Worm (Caenorhabditis elegans) whole organism, young adult: ENCODE measurements around the gene msp-40.

Source experiments
- D2030.7 ChIP-seq: fragments of 200-800 bp; sonication (Bioruptor generic); IDR thresholded peaks from 2 replicates; pipeline ENCODE4 v1.3.6; 2022; ENCODE audit warnings: missing genetic modification reagents, missing genetic modification characterization, missing compliant biosample characterization
- dpff-1 ChIP-seq: sonication (generic microtip); optimal IDR thresholded peaks from 2 replicates; lab custom pipeline; 2017; ENCODE audit warnings: mild to moderate bottlenecking, missing genetic modification characterization, missing compliant biosample characterization
- mes-4 ChIP-seq: sonication (generic microtip); optimal IDR thresholded peaks from 2 replicates; lab custom pipeline; 2016; ENCODE audit warnings: missing genotype, missing genetic modification characterization, missing compliant biosample characterization
- nfya-1 ChIP-seq: sonication (generic microtip); optimal IDR thresholded peaks from 2 replicates; lab custom pipeline; 2017; ENCODE audit warnings: antibody characterized with exemption, missing compliant biosample characterization, missing genetic modification characterization, borderline replicate concordance; ENCODE audit not compliant: insufficient read depth
- pbrm-1 ChIP-seq: fragments of 200-800 bp; sonication (Bioruptor generic); IDR thresholded peaks from 2 replicates; pipeline ENCODE4 v1.3.6; 2022; ENCODE audit warnings: missing genetic modification reagents, missing genetic modification characterization, missing compliant biosample characterization
- pha-4 ChIP-seq: fragments of 150-350 bp; sonication (generic microtip); optimal IDR thresholded peaks from 2 replicates; lab custom pipeline; 2014; ENCODE audit warnings: missing biosample characterization, missing genetic modification reagents, missing genetic modification characterization
- snpc-4 ChIP-seq, 5 experiments: fragments of 150-350 bp in 1 of 5; sonication (generic microtip) in 4 of 5; optimal IDR thresholded peaks; 2 replicates each; lab custom pipeline; 2014 to 2018; ENCODE audit warnings: missing genetic modification characterization in 5 of 5, missing biosample characterization in 3 of 5, antibody characterized with exemption in 2 of 5, mild to moderate bottlenecking in 2 of 5, missing compliant biosample characterization in 2 of 5, missing genotype in 2 of 5, moderate library complexity in 2 of 5, missing genetic modification reagents in 1 of 5

- TF ChIP-seq snpc-4 (GFP tag; optimal IDR thresholded peaks at IDR 0.05; lab: Kevin White, UChicago), result no peak
- no peak for TF ChIP-seq snpc-4 (tag; optimal IDR thresholded peaks at IDR 0.05; lab: Kevin White, UChicago)
- no peak for TF ChIP-seq D2030.7 (GFP tag; lab: Robert Waterston, UW)
- no peak for TF ChIP-seq pbrm-1 (GFP tag; lab: Robert Waterston, UW)
- no peak for TF ChIP-seq dpff-1 (tag; lab: Kevin White, UChicago)
- no peak for TF ChIP-seq pha-4 (tag; lab: Kevin White, UChicago)
- TF ChIP-seq nfya-1 (tag; lab: Kevin White, UChicago), result no peak
- no peak for TF ChIP-seq mes-4 (tag; lab: Kevin White, UChicago)
Measured at ce11 chrII:4869793-4870343, 44.7 kb downstream of the msp-40 start.
